Fruit fly (Drosophila melanogaster): ENCODE results near the gene CHMP2B.

The CHMP2B gene

DNA sequence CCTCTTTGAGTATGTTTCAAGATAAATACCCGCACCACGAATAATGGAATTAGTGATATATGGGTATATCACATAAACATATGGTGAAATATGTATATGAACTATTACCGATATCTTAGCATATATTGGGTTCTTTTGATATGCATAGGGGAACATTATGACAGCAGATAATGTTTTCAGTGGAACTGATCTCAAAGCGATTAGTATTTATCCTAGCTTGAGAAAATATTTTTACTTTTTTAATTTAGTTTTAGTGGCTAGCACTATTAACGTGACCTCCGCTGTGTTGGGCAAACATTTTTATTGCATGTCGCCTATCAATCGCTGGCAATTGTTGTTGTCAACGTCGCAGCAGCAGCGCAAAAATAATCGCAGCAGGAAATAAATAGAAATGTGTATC, 49.0 kb downstream of the CHMP2B start (continued):
- TF ChIP-seq so (GFP tag; IDR thresholded peaks at IDR 0.05) = 0 out of 3 replicates have a peak, but pooled peaks have one; percentile 23
- TF ChIP-seq MTF-1 (GFP tag; optimal IDR thresholded peaks at IDR 0.05; ENCODE audit: borderline replicate concordance) = no peak
- TF ChIP-seq wek (GFP tag; optimal IDR thresholded peaks at IDR 0.05) = no peak
- no peak for TF ChIP-seq Taf1 (GFP tag; IDR thresholded peaks at IDR 0.05)
- TF ChIP-seq ken (GFP tag; IDR thresholded peaks at IDR 0.05) = no peak
- peak; percentile 13 for TF ChIP-seq CG15011 (GFP tag; optimal IDR thresholded peaks at IDR 0.05)
- TF ChIP-seq otp (GFP tag; IDR thresholded peaks at IDR 0.05) = no peak
- TF ChIP-seq bbx (GFP tag; IDR thresholded peaks at IDR 0.05; ENCODE audit: partially characterized antibody) = no peak
- TF ChIP-seq Xrp1 (GFP tag; IDR thresholded peaks at IDR 0.05) = peak; percentile 31; the same call in 1 of the 2 replicates
- 0 out of 3 replicates have a peak, but pooled peaks have one; percentile 30 for TF ChIP-seq ci (GFP tag; IDR thresholded peaks at IDR 0.05)
- no peak for TF ChIP-seq da (GFP tag; optimal IDR thresholded peaks at IDR 0.05)
- peak; percentile 36 for TF ChIP-seq CG12769 (tag; optimal IDR thresholded peaks at IDR 0.05)
- TF ChIP-seq Atf3 (GFP tag; optimal IDR thresholded peaks at IDR 0.05) = no peak
- TF ChIP-seq CG2678 (tag; optimal IDR thresholded peaks at IDR 0.05) = no peak
- TF ChIP-seq CG11504 (tag; optimal IDR thresholded peaks at IDR 0.05) = peak; percentile 59
- no peak for TF ChIP-seq E2f2 (GFP tag; IDR thresholded peaks at IDR 0.05)
- no peak for TF ChIP-seq CG34224 (GFP tag; IDR thresholded peaks at IDR 0.05; ENCODE audit: partially characterized antibody)
- TF ChIP-seq hth (optimal IDR thresholded peaks at IDR 0.05) = no peak
- TF ChIP-seq CG10431 (GFP tag; optimal IDR thresholded peaks at IDR 0.05) = no peak
- no peak for TF ChIP-seq Hsf (GFP tag; optimal IDR thresholded peaks at IDR 0.05)
- no peak for TF ChIP-seq pnt (GFP tag; optimal IDR thresholded peaks at IDR 0.05)
- no peak for TF ChIP-seq zfh2 (GFP tag; optimal IDR thresholded peaks at IDR 0.05)
- no peak for TF ChIP-seq CG16815 (GFP tag; optimal IDR thresholded peaks at IDR 0.05)
- no peak for TF ChIP-seq Eip74EF (GFP tag; optimal IDR thresholded peaks at IDR 0.05)
- no peak for TF ChIP-seq hb (GFP tag; IDR thresholded peaks at IDR 0.05; ENCODE audit: partially characterized antibody)
- TF ChIP-seq NfI (GFP tag; optimal IDR thresholded peaks at IDR 0.05) = no peak
- TF ChIP-seq Hmx (GFP tag; optimal IDR thresholded peaks at IDR 0.05) = no peak
- peak; percentile 1 for TF ChIP-seq CG12104 (GFP tag; optimal IDR thresholded peaks at IDR 0.05)
- no peak for TF ChIP-seq CG3407 (GFP tag; optimal IDR thresholded peaks at IDR 0.05)
- no peak for TF ChIP-seq lbe (GFP tag; optimal IDR thresholded peaks at IDR 0.05)
- TF ChIP-seq corto (GFP tag; optimal IDR thresholded peaks at IDR 0.05) = no peak
- TF ChIP-seq oc (tag; optimal IDR thresholded peaks at IDR 0.05) = no peak
- no peak for TF ChIP-seq CG10462 (GFP tag; optimal IDR thresholded peaks at IDR 0.05)
- no peak for TF ChIP-seq CG4854 (GFP tag; optimal IDR thresholded peaks at IDR 0.05)
- TF ChIP-seq fd3F (GFP tag; optimal IDR thresholded peaks at IDR 0.05) = no peak
- TF ChIP-seq ato (GFP tag; IDR thresholded peaks at IDR 0.05; ENCODE audit: partially characterized antibody) = no peak
- TF ChIP-seq Hmr (GFP tag; optimal IDR thresholded peaks at IDR 0.05) = no peak
- no peak for TF ChIP-seq Antp (GFP tag; optimal IDR thresholded peaks at IDR 0.05)
- peak in 1 of 2 experiments; percentile 14 for TF ChIP-seq dpn (GFP tag; optimal IDR thresholded peaks at IDR 0.05)
- no peak for TF ChIP-seq klu (GFP tag; IDR thresholded peaks at IDR 0.05)
- no peak for TF ChIP-seq CG14441 (GFP tag; IDR thresholded peaks at IDR 0.05)
- no peak for TF ChIP-seq YL-1 (GFP tag; optimal IDR thresholded peaks at IDR 0.05)
- TF ChIP-seq CG31388 (GFP tag; optimal IDR thresholded peaks at IDR 0.05) = no peak
- TF ChIP-seq BtbVII (GFP tag; optimal IDR thresholded peaks at IDR 0.05) = no peak
- TF ChIP-seq CG14860 (GFP tag; IDR thresholded peaks at IDR 0.05; ENCODE audit: partially characterized antibody) = no peak
- no peak for TF ChIP-seq ATbp (GFP tag; optimal IDR thresholded peaks at IDR 0.05)
- no peak for TF ChIP-seq CG32772 (GFP tag; IDR thresholded peaks at IDR 0.05)
- TF ChIP-seq gem (tag; optimal IDR thresholded peaks at IDR 0.05) = peak; percentile 41
- TF ChIP-seq CG14667 (GFP tag; IDR thresholded peaks at IDR 0.05) = no peak
- no peak for TF ChIP-seq sqz (GFP tag; optimal IDR thresholded peaks at IDR 0.05)
- no peak for TF ChIP-seq Dad (GFP tag; optimal IDR thresholded peaks at IDR 0.05)

Data from whole organism, embryonic.